Fruit fly (Drosophila melanogaster): ENCODE results near the gene CG45690.

CG45690 gene

DNA sequence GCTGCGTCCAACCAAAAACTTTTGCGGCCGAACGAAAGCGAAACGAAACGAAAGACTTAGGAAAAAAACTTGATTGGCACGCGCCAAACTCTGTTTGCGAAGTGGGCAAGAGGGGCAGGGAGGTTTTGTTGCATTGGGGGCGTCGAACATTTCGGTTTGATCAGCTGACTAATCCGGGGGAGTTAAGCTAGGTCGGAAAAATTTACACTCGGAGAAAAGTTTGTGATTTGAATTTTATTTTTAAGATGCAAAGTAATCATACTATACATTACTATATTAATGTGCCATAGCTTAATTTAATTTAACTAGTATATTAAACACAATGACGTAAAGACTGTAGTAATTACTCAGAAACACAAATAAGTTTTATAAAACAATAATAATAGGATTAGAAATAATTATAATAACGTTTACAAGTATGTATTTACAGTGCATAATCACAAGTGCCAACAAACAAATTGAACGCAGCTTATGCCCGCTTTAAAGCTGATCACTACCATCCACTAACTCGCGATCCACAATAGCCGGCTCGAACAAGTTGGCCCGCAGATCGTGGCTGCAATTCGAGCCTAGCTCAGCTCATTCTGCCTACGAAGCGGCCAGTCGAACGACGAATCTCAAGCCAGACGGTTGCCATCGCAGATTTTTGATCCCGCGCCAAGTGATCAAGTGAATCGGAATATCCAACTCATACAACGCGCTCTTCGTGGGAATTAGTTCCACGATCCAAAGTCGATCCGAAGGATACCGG, 3.6 kb downstream of the CG45690 start, which contains the start of gene CG31871 (continued):
- no peak for TF ChIP-seq Sry-δ (GFP tag; optimal IDR thresholded peaks at IDR 0.05)
- TF ChIP-seq CG3407 (GFP tag; optimal IDR thresholded peaks at IDR 0.05) = peak; percentile 52
- TF ChIP-seq mld (GFP tag; IDR thresholded peaks at IDR 0.05; ENCODE audit: partially characterized antibody) = no peak
- TF ChIP-seq nerfin-1 (tag; optimal IDR thresholded peaks at IDR 0.05) = no peak
- TF ChIP-seq CG10321 (GFP tag; IDR thresholded peaks at IDR 0.05) = no peak
- TF ChIP-seq pum (GFP tag; optimal IDR thresholded peaks at IDR 0.05) = no peak
- TF ChIP-seq BEAF-32 (GFP tag; optimal IDR thresholded peaks at IDR 0.05) = no peak
- TF ChIP-seq Abd-B (GFP tag; optimal IDR thresholded peaks at IDR 0.05) = peak; percentile 70
- TF ChIP-seq CG6854 (GFP tag; optimal IDR thresholded peaks at IDR 0.05) = peak; percentile 25
- peak; percentile 77 for TF ChIP-seq stc (GFP tag; IDR thresholded peaks at IDR 0.05)
- TF ChIP-seq CG17328 (GFP tag; IDR thresholded peaks at IDR 0.05) = peak; percentile 73
- TF ChIP-seq Sox102F (GFP tag; optimal IDR thresholded peaks at IDR 0.05) = peak; percentile 84
- no peak for TF ChIP-seq Antp (GFP tag; optimal IDR thresholded peaks at IDR 0.05)
- no peak for TF ChIP-seq Bgb (GFP tag; IDR thresholded peaks at IDR 0.05; ENCODE audit: partially characterized antibody)
- peak; percentile 65 for TF ChIP-seq croc (GFP tag; conservative IDR thresholded peaks at IDR 0.05)
- TF ChIP-seq gem (tag; optimal IDR thresholded peaks at IDR 0.05) = peak; percentile 92
- TF ChIP-seq CG10979 (tag; optimal IDR thresholded peaks at IDR 0.05) = peak; percentile 83
- TF ChIP-seq gcm2 (GFP tag; optimal IDR thresholded peaks at IDR 0.05) = no peak
- no peak for TF ChIP-seq gro (GFP tag; optimal IDR thresholded peaks at IDR 0.05)
- no peak for TF ChIP-seq D19A (tag; optimal IDR thresholded peaks at IDR 0.05)
- TF ChIP-seq CG10147 (GFP tag; optimal IDR thresholded peaks at IDR 0.05) = peak; percentile 68
- peak; percentile 79 for TF ChIP-seq CG15601 (tag; optimal IDR thresholded peaks at IDR 0.05)
- TF ChIP-seq hkb (optimal IDR thresholded peaks at IDR 0.05) = no peak
- TF ChIP-seq hkb (GFP tag; IDR thresholded peaks at IDR 0.05) = peak; percentile 71
- no peak for TF ChIP-seq CG10959 (GFP tag; IDR thresholded peaks at IDR 0.05)
- peak; percentile 76 for TF ChIP-seq fd96Cb (tag; optimal IDR thresholded peaks at IDR 0.05)
- TF ChIP-seq CG17829 (tag; optimal IDR thresholded peaks at IDR 0.05) = peak; percentile 80
- TF ChIP-seq CG9215 (GFP tag; IDR thresholded peaks at IDR 0.05) = peak; percentile 53
- TF ChIP-seq Mad (GFP tag; optimal IDR thresholded peaks at IDR 0.05) = no peak
- TF ChIP-seq CG6175 (GFP tag; IDR thresholded peaks at IDR 0.05) = peak; percentile 52; the same call in 1 of the 3 replicates
- no peak for TF ChIP-seq Lpt (GFP tag; optimal IDR thresholded peaks at IDR 0.05)
- TF ChIP-seq CG4424 (GFP tag; optimal IDR thresholded peaks at IDR 0.05) = peak; percentile 75
- no peak for TF ChIP-seq Dfd (GFP tag; optimal IDR thresholded peaks at IDR 0.05)
- peak; percentile 62 for TF ChIP-seq Dek (tag; optimal IDR thresholded peaks at IDR 0.05)
- peak; percentile 84 for TF ChIP-seq Sox100B (GFP tag; optimal IDR thresholded peaks at IDR 0.05)
- no peak for TF ChIP-seq CG17186 (GFP tag; optimal IDR thresholded peaks at IDR 0.05)
- TF ChIP-seq CG13894 (tag; optimal IDR thresholded peaks at IDR 0.05) = no peak
- no peak for TF ChIP-seq CG10565 (GFP tag; optimal IDR thresholded peaks at IDR 0.05)
- no peak for TF ChIP-seq hth (optimal IDR thresholded peaks at IDR 0.05)
- TF ChIP-seq Med (GFP tag) = peak; percentile 68
- peak; percentile 29; the same call in 2 of the 3 replicates for TF ChIP-seq CG14050 (GFP tag; IDR thresholded peaks at IDR 0.05)
- peak; percentile 32 for TF ChIP-seq CG15514 (GFP tag; optimal IDR thresholded peaks at IDR 0.05)
- peak; percentile 42 for TF ChIP-seq scrt (GFP tag; optimal IDR thresholded peaks at IDR 0.05)
- TF ChIP-seq twi (tag; optimal IDR thresholded peaks at IDR 0.05) = no peak
- peak; percentile 27 for TF ChIP-seq CG13123 (GFP tag; optimal IDR thresholded peaks at IDR 0.05)
- TF ChIP-seq CG31441 (GFP tag; IDR thresholded peaks at IDR 0.05) = peak; percentile 90
- TF ChIP-seq H2.0 (GFP tag; IDR thresholded peaks at IDR 0.05) = peak; percentile 62
- no peak for TF ChIP-seq NC2α (GFP tag; optimal IDR thresholded peaks at IDR 0.05)
- peak; percentile 12 for TF ChIP-seq cato (GFP tag; optimal IDR thresholded peaks at IDR 0.05; ENCODE audit: borderline replicate concordance)
- no peak for TF ChIP-seq CG7786 (GFP tag; optimal IDR thresholded peaks at IDR 0.05)

All from whole organism, embryonic.